Fruit fly (Drosophila melanogaster): Measurements from ENCODE around the gene atk.

Gene atk

DNA sequence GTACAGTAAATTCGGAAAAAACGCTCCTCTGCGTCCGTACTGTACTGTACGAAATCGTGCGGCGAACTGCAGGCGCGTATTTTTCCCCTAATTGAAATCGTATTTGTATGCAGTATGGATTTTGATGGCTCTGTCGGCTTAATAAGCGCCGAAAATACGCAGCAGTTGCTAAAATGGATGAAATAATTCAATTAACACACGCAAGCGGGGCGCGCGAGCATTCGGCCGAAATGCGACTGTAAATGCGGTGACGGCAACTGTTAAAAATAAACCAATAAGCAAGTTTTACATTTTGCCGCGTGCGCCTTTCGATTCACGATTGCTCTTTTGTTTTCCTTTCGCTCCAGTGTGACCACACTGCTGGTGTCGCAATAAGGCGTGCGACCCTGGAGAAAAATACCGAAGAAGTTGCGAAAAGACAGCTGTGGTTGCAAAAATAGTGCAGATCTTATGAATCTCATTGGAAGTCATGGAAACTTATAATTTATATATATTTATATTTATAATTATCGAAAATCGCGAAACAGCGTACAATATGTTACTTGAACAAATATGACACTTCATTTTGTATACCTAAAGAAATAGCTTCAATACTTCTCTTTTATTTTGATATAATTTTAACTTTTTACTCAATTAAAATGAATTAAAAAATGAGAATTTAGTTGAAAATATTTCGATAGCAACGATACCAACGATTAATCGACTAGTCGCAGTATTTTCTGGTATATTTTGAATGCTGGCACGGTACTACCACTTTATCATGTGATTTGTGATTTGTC lies 8.5 kb upstream of the atk start, which contains the start of the genes CG32428 and CG5969 (continued):
- TF ChIP-seq Meics (GFP tag; optimal IDR thresholded peaks at IDR 0.05) (peak; percentile 79), tgo (GFP tag; IDR thresholded peaks at IDR 0.05) (peak; percentile 60), ERR (GFP tag; optimal IDR thresholded peaks at IDR 0.05) (no peak), psq (GFP tag; optimal IDR thresholded peaks at IDR 0.05) (peak; percentile 69), hbn (GFP tag; IDR thresholded peaks at IDR 0.05; ENCODE audit: partially characterized antibody) (no peak), Vsx1 (GFP tag; optimal IDR thresholded peaks at IDR 0.05) (no peak), sqz (GFP tag; optimal IDR thresholded peaks at IDR 0.05) (peak; percentile 15), CG15269 (tag; optimal IDR thresholded peaks at IDR 0.05) (peak; percentile 70), chinmo (GFP tag; IDR thresholded peaks at IDR 0.05; ENCODE audit: partially characterized antibody) (peak; percentile 64; the same call in 1 of the 4 replicates), trem (tag; optimal IDR thresholded peaks at IDR 0.05) (peak; percentile 75), crp (GFP tag; optimal IDR thresholded peaks at IDR 0.05) (peak in 1 of 2 experiments; percentile 74), pita (GFP tag; optimal IDR thresholded peaks at IDR 0.05) (no peak), Nf-YC (tag; optimal IDR thresholded peaks at IDR 0.05) (peak; percentile 73), CG6272 (GFP tag; IDR thresholded peaks at IDR 0.05) (0 out of 2 replicates have a peak, but pooled peaks have one; percentile 24), fu2 (GFP tag; optimal IDR thresholded peaks at IDR 0.05) (no peak), chn (GFP tag; optimal IDR thresholded peaks at IDR 0.05) (peak; percentile 4), CG10366 (GFP tag; IDR thresholded peaks at IDR 0.05) (peak; percentile 61), sens-2 (GFP tag; IDR thresholded peaks at IDR 0.05) (0 out of 2 replicates have a peak, but pooled peaks have one; percentile 14), Hmr (GFP tag; optimal IDR thresholded peaks at IDR 0.05) (peak; percentile 83), CG8290 (GFP tag; optimal IDR thresholded peaks at IDR 0.05) (no peak), CG8290 (tag; optimal IDR thresholded peaks at IDR 0.05) (peak in 1 of 2 experiments; percentile 58), Scr (GFP tag; IDR thresholded peaks at IDR 0.05; ENCODE audit: partially characterized antibody) (no peak), Chrac-16 (GFP tag; optimal IDR thresholded peaks at IDR 0.05) (peak; percentile 27), CG17802 (tag; optimal IDR thresholded peaks at IDR 0.05) (peak; percentile 3), pum (GFP tag; optimal IDR thresholded peaks at IDR 0.05) (peak; percentile 12), CG13624 (GFP tag; optimal IDR thresholded peaks at IDR 0.05) (peak; percentile 31), ttk (GFP tag; IDR thresholded peaks at IDR 0.05) (no peak), CG6254 (GFP tag; optimal IDR thresholded peaks at IDR 0.05) (peak; percentile 8), HLHmδ (GFP tag; optimal IDR thresholded peaks at IDR 0.05) (peak; percentile 34), eve (GFP tag; optimal IDR thresholded peaks at IDR 0.05) (no peak), CG2120 (GFP tag; optimal IDR thresholded peaks at IDR 0.05) (peak; percentile 70), CG8281 (tag; optimal IDR thresholded peaks at IDR 0.05) (peak; percentile 0), tup (GFP tag; optimal IDR thresholded peaks at IDR 0.05) (no peak), pzg (GFP tag; optimal IDR thresholded peaks at IDR 0.05) (peak; percentile 62), D19A (tag; optimal IDR thresholded peaks at IDR 0.05) (peak; percentile 59), prd (optimal IDR thresholded peaks at IDR 0.05) (no peak), prd (GFP tag; IDR thresholded peaks at IDR 0.05) (peak; percentile 65), CG10274 (GFP tag; optimal IDR thresholded peaks at IDR 0.05) (no peak), CG4617 (GFP tag; optimal IDR thresholded peaks at IDR 0.05; ENCODE audit: borderline replicate concordance) (no peak), CG7556 (GFP tag; optimal IDR thresholded peaks at IDR 0.05) (peak; percentile 45), CG10267 (tag; optimal IDR thresholded peaks at IDR 0.05) (peak; percentile 60), CG17912 (GFP tag; optimal IDR thresholded peaks at IDR 0.05) (no peak), Fer1 (GFP tag; optimal IDR thresholded peaks at IDR 0.05) (peak; percentile 3), CG43689 (GFP tag; IDR thresholded peaks at IDR 0.05) (no peak), Fer3 (tag; optimal IDR thresholded peaks at IDR 0.05) (peak; percentile 73), Elba2 (GFP tag; optimal IDR thresholded peaks at IDR 0.05) (peak; percentile 87), fd3F (GFP tag; optimal IDR thresholded peaks at IDR 0.05) (peak; percentile 58), emc (GFP tag; optimal IDR thresholded peaks at IDR 0.05) (no peak), gro (GFP tag; optimal IDR thresholded peaks at IDR 0.05) (peak; percentile 9)
